Fruit fly (Drosophila melanogaster): ENCODE results near the gene MED30.

- TF ChIP-seq svp (GFP tag): peak; percentile 98
- TF ChIP-seq CG6792 (GFP tag; optimal IDR thresholded peaks at IDR 0.05): peak; percentile 94
- TF ChIP-seq Hr4 (GFP tag; optimal IDR thresholded peaks at IDR 0.05): peak; percentile 87
- TF ChIP-seq Lpt (GFP tag; optimal IDR thresholded peaks at IDR 0.05): peak; percentile 92
- peak; percentile 89 to 91 for TF ChIP-seq ss (GFP tag; optimal IDR thresholded peaks at IDR 0.05)
- TF ChIP-seq CG31627 (GFP tag; optimal IDR thresholded peaks at IDR 0.05): peak; percentile 95
- peak; percentile 91 for TF ChIP-seq CG10669 (GFP tag; optimal IDR thresholded peaks at IDR 0.05)
- TF ChIP-seq spab (GFP tag; optimal IDR thresholded peaks at IDR 0.05): peak; percentile 89
- TF ChIP-seq net (GFP tag; optimal IDR thresholded peaks at IDR 0.05): peak; percentile 90
Observed at dm6 chr3L:640324-640974, 13.4 kb downstream of the MED30 start.

Measured in whole organism, prepupa.